Worm (Caenorhabditis elegans) whole organism, young adult: Measurements from ENCODE around the gene cids-1.

ENCODE experiments used
- B0261.1 ChIP-seq: sonication (generic microtip); optimal IDR thresholded peaks from 2 replicates; lab custom pipeline; 2016; ENCODE audit warnings: mild to moderate bottlenecking, missing genetic modification characterization, moderate library complexity, missing compliant biosample characterization
- B0336.3 ChIP-seq: fragments of 200-800 bp; sonication (Bioruptor generic); IDR thresholded peaks from 2 replicates; pipeline ENCODE4 v1.3.6; 2022; ENCODE audit warnings: missing genetic modification characterization, missing compliant biosample characterization
- D2030.7 ChIP-seq: fragments of 200-800 bp; sonication (Bioruptor generic); IDR thresholded peaks from 2 replicates; pipeline ENCODE4 v1.3.6; 2022; ENCODE audit warnings: missing genetic modification reagents, missing genetic modification characterization, missing compliant biosample characterization
- F10E7.11 ChIP-seq: sonication (generic microtip); optimal IDR thresholded peaks from 2 replicates; lab custom pipeline; 2017; ENCODE audit warnings: mild to moderate bottlenecking, missing genetic modification characterization, moderate library complexity, missing compliant biosample characterization
- F33H1.4 ChIP-seq: fragments of 200-800 bp; sonication (Bioruptor generic); IDR thresholded peaks from 2 replicates; pipeline ENCODE4 v1.3.6; 2022; ENCODE audit warnings: missing genetic modification reagents, missing genetic modification characterization, missing compliant biosample characterization
- F39B2.1 ChIP-seq: fragments of 200-800 bp; sonication (Bioruptor generic); IDR thresholded peaks from 2 replicates; pipeline ENCODE4 v1.3.6; 2022; ENCODE audit warnings: missing genetic modification reagents, missing genetic modification characterization, missing compliant biosample characterization
- F52B5.7 ChIP-seq: sonication (generic microtip); optimal IDR thresholded peaks from 2 replicates; lab custom pipeline; 2016; ENCODE audit warnings: mild to moderate bottlenecking, missing genetic modification characterization, missing compliant biosample characterization
- Y53G8AR.9 ChIP-seq: fragments of 200-800 bp; sonication (Bioruptor generic); conservative IDR thresholded peaks from 2 replicates; pipeline ENCODE4 v1.3.6; 2022; ENCODE audit warnings: missing genetic modification reagents, missing genetic modification characterization, missing compliant biosample characterization
- Y67H2A.10 ChIP-seq: fragments of 200-800 bp; sonication (Bioruptor generic); conservative IDR thresholded peaks from 2 replicates; pipeline ENCODE4 v1.3.6; 2022; ENCODE audit warnings: missing genetic modification reagents, missing genetic modification characterization, missing compliant biosample characterization
- Y79H2A.3 ChIP-seq: fragments of 200-800 bp; sonication (Bioruptor generic); conservative IDR thresholded peaks from 2 replicates; pipeline ENCODE4 v1.3.6; 2022; ENCODE audit warnings: missing genetic modification reagents, missing genetic modification characterization, missing compliant biosample characterization
- aptf-2 ChIP-seq: fragments of 200-800 bp; sonication (Bioruptor generic); conservative IDR thresholded peaks from 2 replicates; pipeline ENCODE4 v1.3.6; 2022; ENCODE audit warnings: missing genetic modification reagents, missing genetic modification characterization, missing compliant biosample characterization
- bed-1 ChIP-seq: fragments of 200-800 bp; sonication (Bioruptor generic); IDR thresholded peaks from 2 replicates; pipeline ENCODE4 v1.3.6; 2022; ENCODE audit warnings: missing genetic modification reagents, missing genetic modification characterization, missing compliant biosample characterization
- ceh-58 ChIP-seq: fragments of 200-800 bp; sonication (Bioruptor generic); IDR thresholded peaks from 2 replicates; pipeline ENCODE4 v1.3.6; 2022; ENCODE audit warnings: missing genetic modification characterization, missing compliant biosample characterization
- ceh-91 ChIP-seq: fragments of 200-800 bp; sonication (Bioruptor generic); IDR thresholded peaks from 2 replicates; pipeline ENCODE4 v1.3.6; 2022; ENCODE audit warnings: missing genetic modification reagents, missing genetic modification characterization, missing compliant biosample characterization
- dox-1 ChIP-seq: fragments of 200-800 bp; sonication (Bioruptor generic); IDR thresholded peaks from 2 replicates; pipeline ENCODE4 v1.3.6; 2022; ENCODE audit warnings: missing genetic modification reagents, missing genetic modification characterization, missing compliant biosample characterization
- dpff-1 ChIP-seq: sonication (generic microtip); optimal IDR thresholded peaks from 2 replicates; lab custom pipeline; 2017; ENCODE audit warnings: mild to moderate bottlenecking, missing genetic modification characterization, missing compliant biosample characterization
- dpl-1 ChIP-seq: fragments of 150-350 bp; optimal IDR thresholded peaks from 2 replicates; lab custom pipeline; 2014; ENCODE audit warnings: missing biosample characterization, missing genetic modification reagents, missing genetic modification characterization
- efl-1 ChIP-seq: fragments of 150-350 bp; optimal IDR thresholded peaks from 2 replicates; lab custom pipeline; 2014; ENCODE audit warnings: missing biosample characterization, missing genetic modification reagents, missing genetic modification characterization
- egl-18 ChIP-seq: fragments of 200-800 bp; sonication (Bioruptor generic); IDR thresholded peaks from 2 replicates; pipeline ENCODE4 v1.3.6; 2022; ENCODE audit warnings: missing genetic modification reagents, missing genetic modification characterization, missing compliant biosample characterization
- egrh-3 ChIP-seq: fragments of 200-800 bp; sonication (Bioruptor generic); IDR thresholded peaks from 2 replicates; pipeline ENCODE4 v1.3.6; 2022; ENCODE audit warnings: missing genetic modification reagents, missing genetic modification characterization, missing compliant biosample characterization
- ekl-4 ChIP-seq: fragments of 200-800 bp; sonication (Bioruptor generic); IDR thresholded peaks from 2 replicates; pipeline ENCODE4 v1.3.6; 2022; ENCODE audit warnings: missing genetic modification reagents, missing genetic modification characterization, missing compliant biosample characterization
- fkh-3 ChIP-seq: sonication (generic microtip); optimal IDR thresholded peaks from 2 replicates; lab custom pipeline; 2016; ENCODE audit warnings: mild to moderate bottlenecking, missing genetic modification characterization, missing compliant biosample characterization
- him-1 ChIP-seq: sonication (generic microtip); optimal IDR thresholded peaks from 2 replicates; lab custom pipeline; 2016; ENCODE audit warnings: missing genotype, missing genetic modification reagents, missing genetic modification characterization, missing compliant biosample characterization
- hmg-20 ChIP-seq: fragments of 200-800 bp; sonication (Bioruptor generic); IDR thresholded peaks from 2 replicates; pipeline ENCODE4 v1.3.6; 2022; ENCODE audit warnings: missing genetic modification reagents, missing genetic modification characterization, missing compliant biosample characterization
- hsf-1 ChIP-seq: fragments of 200-800 bp; sonication (Bioruptor generic); IDR thresholded peaks from 2 replicates; pipeline ENCODE4 v1.3.6; 2022; ENCODE audit warnings: missing genetic modification reagents, missing genetic modification characterization, missing compliant biosample characterization
- lin-54 ChIP-seq: fragments of 200-800 bp; sonication (Bioruptor generic); optimal IDR thresholded peaks from 2 replicates; lab custom pipeline; 2018; ENCODE audit warnings: mild to moderate bottlenecking, missing genetic modification characterization, missing compliant biosample characterization
- lsl-1 ChIP-seq: fragments of 200-800 bp; sonication (Bioruptor generic); optimal IDR thresholded peaks from 2 replicates; lab custom pipeline; 2018; ENCODE audit warnings: mild to moderate bottlenecking, missing genetic modification characterization, moderate library complexity, missing compliant biosample characterization
- madf-8 ChIP-seq: fragments of 200-800 bp; sonication (Bioruptor generic); conservative IDR thresholded peaks from 2 replicates; pipeline ENCODE4 v1.3.6; 2022; ENCODE audit warnings: missing genetic modification reagents, missing genetic modification characterization, missing compliant biosample characterization
- mcd-1 ChIP-seq: fragments of 200-800 bp; sonication (Bioruptor generic); IDR thresholded peaks from 2 replicates; pipeline ENCODE4 v1.3.6; 2022; ENCODE audit warnings: missing genetic modification reagents, missing genetic modification characterization, missing compliant biosample characterization
- nfyb-1 ChIP-seq: fragments of 200-800 bp; sonication (Bioruptor generic); IDR thresholded peaks from 2 replicates; pipeline ENCODE4 v1.3.6; 2022; ENCODE audit warnings: missing genetic modification reagents, missing genetic modification characterization, missing compliant biosample characterization
- nhr-27 ChIP-seq: fragments of 200-800 bp; sonication (Bioruptor generic); optimal IDR thresholded peaks from 2 replicates; lab custom pipeline; 2018; ENCODE audit warnings: mild to moderate bottlenecking, missing genetic modification characterization, moderate library complexity, missing compliant biosample characterization
- nhr-90 ChIP-seq: sonication (generic microtip); optimal IDR thresholded peaks from 2 replicates; lab custom pipeline; 2016; ENCODE audit warnings: missing genotype, mild to moderate bottlenecking, missing genetic modification characterization, missing compliant biosample characterization
- pha-4 ChIP-seq: fragments of 150-350 bp; sonication (generic microtip); optimal IDR thresholded peaks from 2 replicates; lab custom pipeline; 2014; ENCODE audit warnings: missing biosample characterization, missing genetic modification reagents, missing genetic modification characterization
- rcor-1 ChIP-seq: fragments of 200-800 bp; sonication (Bioruptor generic); IDR thresholded peaks from 2 replicates; pipeline ENCODE4 v1.3.6; 2022; ENCODE audit warnings: missing genetic modification reagents, missing genetic modification characterization, missing compliant biosample characterization
- sea-2 ChIP-seq: fragments of 200-800 bp; sonication (Bioruptor generic); IDR thresholded peaks from 2 replicates; pipeline ENCODE4 v1.3.6; 2022; ENCODE audit warnings: missing genetic modification characterization, missing compliant biosample characterization
- sptf-2 ChIP-seq: fragments of 200-800 bp; sonication (Bioruptor generic); optimal IDR thresholded peaks from 2 replicates; lab custom pipeline; 2018; ENCODE audit warnings: mild to moderate bottlenecking, missing genetic modification characterization, missing compliant biosample characterization
- zfh-2 ChIP-seq: fragments of 200-800 bp; sonication (Bioruptor generic); conservative IDR thresholded peaks from 2 replicates; pipeline ENCODE4 v1.3.6; 2022; ENCODE audit warnings: missing genetic modification reagents, missing genetic modification characterization, missing compliant biosample characterization

cids-1 gene

DNA sequence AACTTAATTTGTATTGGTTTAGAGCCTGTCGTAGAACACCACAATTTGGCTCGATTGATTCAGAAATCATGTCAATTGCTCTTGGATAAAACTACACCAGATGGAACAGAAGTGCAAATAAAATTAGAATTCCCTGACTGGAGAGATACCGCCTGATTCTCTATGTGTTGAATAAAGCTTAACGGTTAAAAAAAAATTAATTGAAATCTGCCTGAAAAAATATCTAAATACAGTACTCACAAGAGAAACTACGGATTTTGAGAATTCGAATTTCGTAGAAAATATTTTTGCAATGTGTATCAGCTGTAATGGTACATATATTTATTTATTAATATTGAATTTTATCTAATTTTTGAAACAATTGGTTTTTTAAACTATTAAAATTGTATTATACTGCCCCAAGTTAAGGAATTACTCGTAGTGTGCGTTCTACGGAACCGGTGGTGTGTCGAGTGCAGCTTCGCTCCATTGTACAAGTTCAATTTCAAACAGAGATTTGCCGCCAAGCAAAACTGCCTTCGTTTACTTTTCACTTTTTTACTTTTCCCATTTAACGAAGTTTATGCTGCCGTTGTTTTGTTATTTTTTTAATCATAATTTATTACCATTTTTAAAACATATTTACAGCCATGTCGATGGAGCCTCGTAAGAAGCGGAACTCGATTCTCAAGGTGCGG is 5.9 kb downstream of the cids-1 start, which contains the start of gene knl-1 (continued):
- peak; percentile 51; the same call in 1 of the 2 replicates for TF ChIP-seq madf-8 (GFP tag; lab: Robert Waterston, UW)
- peak; percentile 80 for TF ChIP-seq mcd-1 (GFP tag; lab: Robert Waterston, UW)
- no peak for TF ChIP-seq bed-1 (GFP tag; lab: Robert Waterston, UW)
- TF ChIP-seq, all 124 proteins: peak for 32

DNA sequence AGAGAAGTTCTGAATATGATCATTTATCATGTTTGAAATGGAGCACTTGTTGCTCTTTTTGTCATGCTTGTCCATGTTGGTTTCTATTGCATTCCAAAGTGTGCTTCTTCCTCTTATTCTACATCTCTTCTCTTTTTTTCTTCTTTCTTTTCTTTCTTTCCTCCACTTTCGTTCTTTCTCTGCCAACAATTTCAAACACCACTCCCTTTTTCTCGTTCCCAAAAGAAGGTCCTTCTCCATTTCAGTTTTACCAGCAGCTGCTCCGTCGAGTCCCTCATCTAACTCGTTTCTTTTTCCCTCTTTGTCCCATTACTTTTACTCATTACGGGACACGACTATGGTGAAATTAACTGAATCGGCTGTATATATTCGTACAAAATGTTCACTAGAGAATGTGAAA is 10.7 kb downstream of the cids-1 start, which contains the start of gene F09G8.5:
TSS of gene F09G8.5 (plus strand) at position 38 of the 400 bp plus-strand sequence.
- TF ChIP-seq pha-4 (tag; lab: Kevin White, UChicago) (no peak), B0336.3 (GFP tag; lab: Robert Waterston, UW) (no peak), ceh-58 (GFP tag; lab: Robert Waterston, UW) (no peak)

DNA sequence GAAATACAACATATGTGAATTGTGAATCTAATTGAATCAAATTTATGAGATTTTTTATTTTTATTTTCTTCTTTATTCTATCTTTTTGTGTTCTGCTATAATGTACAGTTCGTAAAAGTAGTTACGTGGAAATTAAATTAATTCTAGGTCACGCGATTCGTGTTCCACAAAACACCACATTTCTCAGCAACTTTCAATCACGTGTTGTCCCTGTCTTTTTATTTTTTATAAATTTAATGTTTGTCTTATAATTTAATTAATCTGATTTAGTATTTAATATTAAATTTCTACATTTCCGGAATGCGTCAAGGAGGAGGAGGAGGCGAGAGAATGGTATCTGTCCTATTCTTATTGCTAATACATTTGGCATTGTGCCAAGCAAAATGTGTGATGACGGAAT is 13.8 kb downstream of the cids-1 start, which contains the start of gene ncr-2:
TSS of gene ncr-2 (plus strand) at position 301 of the 400 bp plus-strand sequence.
- TF ChIP-seq F39B2.1 (GFP tag; lab: Robert Waterston, UW) (no peak), hmg-20 (GFP tag; lab: Robert Waterston, UW) (no peak), aptf-2 (GFP tag; lab: Robert Waterston, UW) (no peak), Y53G8AR.9 (GFP tag; lab: Robert Waterston, UW) (no peak), mcd-1 (GFP tag; lab: Robert Waterston, UW) (no peak), dpff-1 (no peak), lsl-1 (GFP tag; lab: Kevin White, UChicago) (no peak), Y79H2A.3 (no peak), hsf-1 (GFP tag; lab: Robert Waterston, UW) (no peak)

ce11 chrIII:8262599-8262998 is 18.4 kb downstream of the cids-1 start:
- TF ChIP-seq dpl-1 (no peak), F10E7.11 (tag; lab: Kevin White, UChicago) (no peak), rcor-1 (GFP tag; lab: Robert Waterston, UW) (no peak), dox-1 (GFP tag; lab: Robert Waterston, UW) (0 out of 2 replicates have a peak, but pooled peaks have one; percentile 23), sea-2 (no peak), zfh-2 (GFP tag; lab: Robert Waterston, UW) (peak; percentile 95), mcd-1 (GFP tag; lab: Robert Waterston, UW) (peak; percentile 27; the same call in 1 of the 2 replicates), fkh-3 (no peak), egrh-3 (peak; percentile 97), nfyb-1 (0 out of 2 replicates have a peak, but pooled peaks have one; percentile 9), F33H1.4 (GFP tag; lab: Robert Waterston, UW) (no peak), egl-18 (GFP tag; lab: Robert Waterston, UW) (no peak), F52B5.7 (peak; percentile 44), nhr-27 (tag; lab: Kevin White, UChicago) (no peak), ceh-91 (GFP tag; lab: Robert Waterston, UW) (no peak), efl-1 (no peak), ekl-4 (GFP tag; lab: Robert Waterston, UW) (no peak)

- no peak for TF ChIP-seq B0261.1
- no peak for TF ChIP-seq him-1 (tag; lab: Kevin White, UChicago)
- no peak for TF ChIP-seq Y67H2A.10
- no peak for TF ChIP-seq lin-54 (GFP tag; lab: Kevin White, UChicago)
- no peak for TF ChIP-seq nhr-90 (tag; lab: Kevin White, UChicago)
- TF ChIP-seq sptf-2 (GFP tag; lab: Kevin White, UChicago), result no peak
- TF ChIP-seq D2030.7, result no peak
Measured at ce11 chrIII:8263377-8263776, 19.1 kb downstream of the cids-1 start, which contains the start of gene col-91. TSS of gene col-91 (minus strand) at chrIII:8263664.
